Worm (Caenorhabditis elegans) whole organism, L3 larva: ENCODE measurements around the gene nhr-112.

Experiments
- R02D3.7 ChIP-seq: fragments of 150-350 bp; optimal IDR thresholded peaks from 2 replicates; lab custom pipeline; 2014; ENCODE audit warnings: missing biosample characterization, missing genetic modification characterization
- ZK546.5 ChIP-seq: sonication (generic microtip); optimal IDR thresholded peaks from 2 replicates; lab custom pipeline; 2017; ENCODE audit warnings: missing biosample characterization, missing genetic modification characterization
- ama-1 ChIP-seq: fragments of 150-350 bp; optimal IDR thresholded peaks from 2 replicates; lab custom pipeline; 2018
- ceh-28 ChIP-seq: fragments of 150-350 bp; optimal IDR thresholded peaks from 2 replicates; lab custom pipeline; 2014; ENCODE audit warnings: missing biosample characterization, missing genetic modification reagents, missing genetic modification characterization
- daf-12 ChIP-seq: fragments of 150-350 bp; optimal IDR thresholded peaks from 2 replicates; lab custom pipeline; 2014; ENCODE audit warnings: missing biosample characterization, missing genetic modification reagents, missing genetic modification characterization
- egl-27 ChIP-seq: sonication (generic microtip); optimal IDR thresholded peaks from 4 replicates; lab custom pipeline; 2017; ENCODE audit warnings: missing biosample characterization, missing genetic modification reagents, missing genetic modification characterization
- egl-5 ChIP-seq: fragments of 150-350 bp; optimal IDR thresholded peaks from 2 replicates; lab custom pipeline; 2017; ENCODE audit warnings: missing biosample characterization, missing genetic modification reagents, missing genetic modification characterization, inconsistent platforms
- elt-1 ChIP-seq: fragments of 150-350 bp; optimal IDR thresholded peaks from 2 replicates; lab custom pipeline; 2014; ENCODE audit warnings: missing biosample characterization, missing genetic modification characterization
- fkh-10 ChIP-seq: sonication (generic microtip); optimal IDR thresholded peaks from 2 replicates; lab custom pipeline; 2017; ENCODE audit warnings: missing biosample characterization, missing genetic modification reagents, missing genetic modification characterization
- fkh-2 ChIP-seq: fragments of 150-350 bp; optimal IDR thresholded peaks from 2 replicates; lab custom pipeline; 2014; ENCODE audit warnings: missing biosample characterization, missing genetic modification reagents, missing genetic modification characterization
- fos-1 ChIP-seq: fragments of 150-350 bp; optimal IDR thresholded peaks from 2 replicates; lab custom pipeline; 2014; ENCODE audit warnings: missing biosample characterization, missing genetic modification characterization
- hmg-11 ChIP-seq: sonication (generic microtip); optimal IDR thresholded peaks from 2 replicates; lab custom pipeline; 2016; ENCODE audit warnings: missing genetic modification characterization, missing compliant biosample characterization
- lin-39 ChIP-seq: fragments of 150-350 bp; optimal IDR thresholded peaks from 2 replicates; lab custom pipeline; 2018; ENCODE audit warnings: missing biosample characterization, missing genetic modification reagents, missing genetic modification characterization
- lsy-12 ChIP-seq: sonication (generic microtip); optimal IDR thresholded peaks from 2 replicates; lab custom pipeline; 2016; ENCODE audit warnings: mild to moderate bottlenecking, missing genetic modification characterization, missing compliant biosample characterization
- mdl-1 ChIP-seq: fragments of 150-350 bp; optimal IDR thresholded peaks from 2 replicates; lab custom pipeline; 2014; ENCODE audit warnings: missing biosample characterization, missing genetic modification characterization
- mml-1 ChIP-seq: fragments of 150-350 bp; sonication (generic microtip); optimal IDR thresholded peaks from 3 replicates; lab custom pipeline; 2014; ENCODE audit warnings: missing biosample characterization, missing genetic modification characterization
- nfya-1 ChIP-seq: sonication (generic microtip); optimal IDR thresholded peaks from 2 replicates; lab custom pipeline; 2017; ENCODE audit warnings: missing genetic modification characterization, mild to moderate bottlenecking, missing compliant biosample characterization, antibody characterized with exemption, moderate library complexity; ENCODE audit not compliant: insufficient read depth
- nhr-11 ChIP-seq: fragments of 150-350 bp; optimal IDR thresholded peaks from 2 replicates; lab custom pipeline; 2014; ENCODE audit warnings: missing biosample characterization, missing genetic modification characterization
- nhr-23 ChIP-seq: fragments of 150-350 bp; optimal IDR thresholded peaks from 2 replicates; lab custom pipeline; 2014; ENCODE audit warnings: missing biosample characterization, missing genetic modification reagents, missing genetic modification characterization
- nhr-237 ChIP-seq: fragments of 150-350 bp; optimal IDR thresholded peaks from 2 replicates; lab custom pipeline; 2014; ENCODE audit warnings: missing biosample characterization, missing genetic modification characterization
- nhr-25 ChIP-seq: sonication (generic microtip); optimal IDR thresholded peaks from 2 replicates; lab custom pipeline; 2017; ENCODE audit warnings: missing biosample characterization, missing genetic modification characterization
- nhr-28 ChIP-seq: fragments of 150-350 bp; optimal IDR thresholded peaks from 2 replicates; lab custom pipeline; 2014; ENCODE audit warnings: missing biosample characterization, missing genetic modification characterization
- nhr-43 ChIP-seq: sonication (generic microtip); optimal IDR thresholded peaks from 2 replicates; lab custom pipeline; 2016; ENCODE audit warnings: mild to moderate bottlenecking, missing genetic modification characterization, missing compliant biosample characterization; ENCODE audit not compliant: poor library complexity, severe bottlenecking
- nhr-77 ChIP-seq: fragments of 150-350 bp; optimal IDR thresholded peaks from 2 replicates; lab custom pipeline; 2014; ENCODE audit warnings: missing biosample characterization, missing genetic modification characterization
- pha-4 ChIP-seq: fragments of 150-350 bp; optimal IDR thresholded peaks from 2 replicates; lab custom pipeline; 2014; ENCODE audit warnings: missing biosample characterization, missing genetic modification reagents, missing genetic modification characterization
- sea-2 ChIP-seq: fragments of 150-350 bp; sonication (generic microtip); optimal IDR thresholded peaks from 4 replicates; lab custom pipeline; 2014; ENCODE audit warnings: missing biosample characterization, missing genetic modification reagents, missing genetic modification characterization
- skn-1 ChIP-seq: fragments of 150-350 bp; optimal IDR thresholded peaks from 2 replicates; lab custom pipeline; 2014; ENCODE audit warnings: missing biosample characterization, missing genetic modification characterization
- snpc-4 ChIP-seq: fragments of 150-350 bp; optimal IDR thresholded peaks from 2 replicates; lab custom pipeline; 2014; ENCODE audit warnings: missing biosample characterization, missing genetic modification characterization
- tbx-2 ChIP-seq: sonication (generic microtip); optimal IDR thresholded peaks from 2 replicates; lab custom pipeline; 2016; ENCODE audit warnings: mild to moderate bottlenecking, missing genetic modification characterization, missing compliant biosample characterization
- unc-39 ChIP-seq: sonication (generic microtip); optimal IDR thresholded peaks from 4 replicates; lab custom pipeline; 2017; ENCODE audit warnings: missing biosample characterization, missing genetic modification characterization
- zag-1 ChIP-seq: fragments of 150-350 bp; optimal IDR thresholded peaks from 2 replicates; lab custom pipeline; 2014; ENCODE audit warnings: missing biosample characterization, missing genetic modification characterization
- ztf-11 ChIP-seq: fragments of 150-350 bp; optimal IDR thresholded peaks from 2 replicates; lab custom pipeline; 2014; ENCODE audit warnings: missing biosample characterization, missing genetic modification characterization

Gene nhr-112

DNA sequence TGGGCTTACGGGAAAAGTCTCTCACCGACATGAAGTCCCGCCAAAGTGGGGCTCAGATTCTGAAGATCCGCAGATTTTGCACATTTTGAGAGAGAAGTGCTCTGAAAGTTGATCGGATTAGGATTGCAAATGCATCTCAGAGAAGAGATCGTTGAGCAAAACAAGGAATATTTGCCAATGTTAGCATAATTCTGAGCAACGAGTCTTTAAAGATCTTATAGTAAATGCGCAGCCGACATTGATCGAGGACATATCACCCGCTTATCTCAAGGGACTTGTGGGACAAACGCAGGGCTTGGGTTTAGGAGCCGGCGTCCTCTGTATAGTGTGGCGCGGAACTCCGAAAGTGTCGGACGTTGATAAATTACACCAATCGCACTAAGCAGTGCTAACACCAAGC lies at the start of gene nhr-112:
nhr-112 (minus strand) TSS at position 101 of the 400 bp plus-strand sequence.
- TF ChIP-seq fos-1 (tag; lab: Kevin White, UChicago) (no peak), daf-12 (tag; lab: Kevin White, UChicago) (no peak), ZK546.5 (tag; lab: Kevin White, UChicago) (no peak), lsy-12 (tag; lab: Kevin White, UChicago) (no peak), R02D3.7 (tag; lab: Kevin White, UChicago) (no peak), lin-39 (no peak), unc-39 (tag; lab: Kevin White, UChicago) (no peak), nhr-23 (tag; lab: Kevin White, UChicago) (no peak), nhr-28 (tag; lab: Kevin White, UChicago) (no peak), nfya-1 (tag; lab: Kevin White, UChicago) (no peak), mml-1 (tag; lab: Kevin White, UChicago) (no peak), sea-2 (GFP tag; lab: Kevin White, UChicago) (no peak), mdl-1 (tag; lab: Kevin White, UChicago) (no peak), fkh-10 (GFP tag; lab: Kevin White, UChicago) (no peak), ztf-11 (tag; lab: Kevin White, UChicago) (no peak), egl-5 (tag; lab: Kevin White, UChicago) (no peak), nhr-11 (tag; lab: Kevin White, UChicago) (no peak), elt-1 (tag; lab: Kevin White, UChicago) (no peak), nhr-77 (tag; lab: Kevin White, UChicago) (no peak)

DNA sequence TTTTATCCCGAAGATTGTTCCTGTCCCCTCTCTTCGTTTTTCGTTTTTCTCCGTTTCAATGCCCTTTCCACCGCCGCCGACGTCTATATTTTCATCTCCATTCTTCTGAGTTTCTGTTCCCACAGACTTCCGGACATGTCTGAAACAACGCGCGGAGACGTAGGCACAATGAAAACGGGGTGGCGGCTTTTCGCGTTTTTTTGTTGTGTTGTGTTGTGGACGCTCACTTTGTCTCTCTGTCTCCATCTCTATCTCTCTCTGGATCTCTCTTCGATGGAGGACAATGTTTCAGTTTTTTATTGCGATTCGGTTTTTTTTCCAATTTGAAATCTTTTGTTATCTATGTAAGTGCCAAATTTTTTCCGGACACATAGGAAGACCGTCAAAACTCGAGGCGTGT lies 36.3 kb upstream of the nhr-112 start:
- TF ChIP-seq skn-1 (no peak), mml-1 (tag; lab: Kevin White, UChicago) (no peak), daf-12 (tag; lab: Kevin White, UChicago) (no peak), nhr-77 (tag; lab: Kevin White, UChicago) (no peak), ama-1 (lab: Kevin White, UChicago) (no peak)

DNA sequence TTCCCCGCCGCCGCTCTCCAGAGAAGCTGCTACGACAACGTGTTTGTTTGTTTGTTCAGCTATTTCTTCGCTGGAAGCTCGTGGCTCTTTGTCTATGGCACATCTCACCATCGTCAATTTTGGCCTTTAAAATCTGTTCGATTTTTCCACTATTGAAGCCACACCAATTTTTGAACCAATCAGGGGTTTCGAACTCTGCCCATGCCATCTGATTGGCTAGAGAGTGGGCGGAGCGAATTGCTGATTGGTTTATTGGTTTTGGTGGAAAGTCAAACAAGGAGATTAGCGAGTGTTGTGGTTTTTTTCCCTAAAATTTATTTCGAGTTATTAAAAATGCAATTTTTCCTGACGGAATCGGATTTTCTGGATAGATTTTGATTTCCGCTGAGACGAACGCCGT lies 32.5 kb upstream of the nhr-112 start:
- TF ChIP-seq unc-39 (tag; lab: Kevin White, UChicago) = no peak
- peak; percentile 75 for TF ChIP-seq nfya-1 (tag; lab: Kevin White, UChicago)

- TF ChIP-seq hmg-11 (tag; lab: Kevin White, UChicago) = peak; percentile 35
- TF ChIP-seq ama-1 (lab: Kevin White, UChicago) = no peak
- TF ChIP-seq nhr-43 = no peak
- TF ChIP-seq fkh-2 (tag; lab: Kevin White, UChicago) = no peak
- TF ChIP-seq tbx-2 (tag; lab: Kevin White, UChicago) = no peak
- no peak for TF ChIP-seq nhr-25
- TF ChIP-seq snpc-4 = no peak
- no peak for TF ChIP-seq lin-39
- TF ChIP-seq ceh-28 = no peak
- TF ChIP-seq fos-1 (tag; lab: Kevin White, UChicago) = no peak
- TF ChIP-seq egl-27 (tag; lab: Kevin White, UChicago) = no peak
- TF ChIP-seq nfya-1 (tag; lab: Kevin White, UChicago) = peak; percentile 21
- TF ChIP-seq nhr-23 (tag; lab: Kevin White, UChicago) = no peak
- TF ChIP-seq nhr-237 = no peak
- TF ChIP-seq skn-1 = no peak
- peak; percentile 27 for TF ChIP-seq fkh-10 (GFP tag; lab: Kevin White, UChicago)
- TF ChIP-seq, all 47 proteins: peak for 3
These were observed 28.7 kb upstream of the nhr-112 start for ce11 chrV:16752089-16753030.

DNA sequence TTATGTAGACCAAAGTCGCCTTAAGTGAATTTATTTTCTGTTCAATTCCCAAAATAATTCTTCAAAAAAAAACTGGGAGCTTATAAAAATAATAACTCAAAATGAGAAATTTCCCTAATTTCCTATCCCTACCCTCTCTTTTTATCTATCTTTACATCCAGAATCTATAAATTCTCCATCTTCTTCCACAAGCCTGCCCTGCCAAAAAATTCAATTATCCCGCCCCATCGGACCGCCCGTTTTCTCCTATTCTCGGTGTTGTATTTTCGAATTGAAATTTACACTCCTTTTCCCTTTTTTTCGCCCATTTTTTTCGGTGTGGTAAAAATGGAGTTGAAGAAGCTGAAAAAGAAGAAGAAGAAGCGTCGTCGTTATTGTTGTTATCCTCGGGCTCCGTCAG lies 25.8 kb upstream of the nhr-112 start:
- TF ChIP-seq snpc-4 (no peak), zag-1 (no peak), fkh-2 (tag; lab: Kevin White, UChicago) (no peak), pha-4 (tag; lab: Kevin White, UChicago) (no peak), mdl-1 (tag; lab: Kevin White, UChicago) (no peak), egl-5 (tag; lab: Kevin White, UChicago) (no peak)
